Fruit fly (Drosophila melanogaster) whole organism, embryonic: ENCODE measurements around the gene CG3984.

Experiments used
- B-H2 ChIP-seq: fragments of 200-800 bp; sonication (Bioruptor generic); optimal IDR thresholded peaks from 2 replicates; lab custom pipeline; 2018; ENCODE audit warnings: missing biosample characterization, mild to moderate bottlenecking, missing genetic modification characterization
- BtbVII ChIP-seq: fragments of 200-800 bp; sonication (Bioruptor generic); optimal IDR thresholded peaks from 3 replicates; lab custom pipeline; 2017; ENCODE audit warnings: missing biosample characterization, mild to moderate bottlenecking, missing genetic modification characterization
- CG10267 ChIP-seq: fragments of 200-800 bp; sonication (Bioruptor generic); optimal IDR thresholded peaks from 2 replicates; lab custom pipeline; 2018; ENCODE audit warnings: missing biosample characterization, mild to moderate bottlenecking, missing genetic modification characterization, moderate library complexity
- CG10274 ChIP-seq: fragments of 200-800 bp; sonication (Bioruptor generic); optimal IDR thresholded peaks from 3 replicates; lab custom pipeline; 2017; ENCODE audit warnings: missing biosample characterization, mild to moderate bottlenecking, missing genetic modification characterization
- CG11504 ChIP-seq: fragments of 200-800 bp; sonication (Bioruptor generic); optimal IDR thresholded peaks from 3 replicates; lab custom pipeline; 2019; ENCODE audit warnings: missing biosample characterization, mild to moderate bottlenecking, missing genetic modification characterization, moderate library complexity
- CG12769 ChIP-seq: fragments of 200-800 bp; sonication (Bioruptor generic); optimal IDR thresholded peaks from 2 replicates; lab custom pipeline; 2019; ENCODE audit warnings: missing biosample characterization, mild to moderate bottlenecking, missing genetic modification characterization, moderate library complexity
- CG13424 ChIP-seq: fragments of 200-800 bp; sonication (Bioruptor generic); optimal IDR thresholded peaks from 2 replicates; lab custom pipeline; 2019; ENCODE audit warnings: missing biosample characterization, mild to moderate bottlenecking, missing genetic modification characterization, moderate library complexity
- CG14441 ChIP-seq: fragments of 200-800 bp; sonication (Bioruptor generic); IDR thresholded peaks from 2 replicates; pipeline ENCODE4 v1.3.6; 2022; ENCODE audit warnings: missing biosample characterization, missing genetic modification characterization
- CG15514 ChIP-seq: fragments of 200-800 bp; sonication (Bioruptor generic); optimal IDR thresholded peaks from 3 replicates; lab custom pipeline; 2017; ENCODE audit warnings: missing biosample characterization, missing genetic modification characterization, mild to moderate bottlenecking, moderate library complexity, missing genetic modification reagents
- CG15601 ChIP-seq: fragments of 200-800 bp; sonication (Bioruptor generic); optimal IDR thresholded peaks from 3 replicates; lab custom pipeline; 2019; ENCODE audit warnings: missing biosample characterization, mild to moderate bottlenecking, missing genetic modification characterization, moderate library complexity
- CG16863 ChIP-seq: fragments of 200-800 bp; sonication (Bioruptor generic); optimal IDR thresholded peaks from 3 replicates; lab custom pipeline; 2016; ENCODE audit warnings: missing biosample characterization, missing genetic modification characterization
- CG2129 ChIP-seq: fragments of 200-800 bp; sonication (Bioruptor generic); IDR thresholded peaks from 2 replicates; pipeline ENCODE4 v1.3.6; 2022; ENCODE audit warnings: missing biosample characterization, missing genetic modification characterization; ENCODE audit not compliant: partially characterized antibody
- CG2199 ChIP-seq: fragments of 200-800 bp; sonication (Bioruptor generic); IDR thresholded peaks from 3 replicates; pipeline ENCODE4 v1.3.6; 2022; ENCODE audit warnings: missing biosample characterization, missing genetic modification characterization
- CG30020 ChIP-seq: fragments of 200-800 bp; optimal IDR thresholded peaks from 2 replicates; lab custom pipeline; 2019; ENCODE audit warnings: missing biosample characterization, mild to moderate bottlenecking, missing genetic modification characterization, moderate library complexity
- CG31388 ChIP-seq: fragments of 200-800 bp; sonication (Bioruptor generic); optimal IDR thresholded peaks from 2 replicates; lab custom pipeline; 2016; ENCODE audit warnings: missing biosample characterization, missing genetic modification characterization
- CG32767 ChIP-seq: fragments of 200-800 bp; sonication (Bioruptor generic); IDR thresholded peaks from 2 replicates; pipeline ENCODE4 v1.3.6; 2022; ENCODE audit warnings: missing biosample characterization, missing genetic modification characterization
- CG34224 ChIP-seq: fragments of 200-800 bp; sonication (Bioruptor generic); IDR thresholded peaks from 3 replicates; pipeline ENCODE4 v1.3.6; 2022; ENCODE audit warnings: missing biosample characterization, missing genetic modification characterization; ENCODE audit not compliant: partially characterized antibody
- CG3838 ChIP-seq: fragments of 200-800 bp; sonication (Bioruptor generic); optimal IDR thresholded peaks from 3 replicates; lab custom pipeline; 2016; ENCODE audit warnings: missing biosample characterization, missing genetic modification characterization
- CG4328 ChIP-seq: fragments of 200-800 bp; sonication (Bioruptor generic); optimal IDR thresholded peaks from 3 replicates; lab custom pipeline; 2017; ENCODE audit warnings: missing biosample characterization, missing genetic modification reagents, missing genetic modification characterization
- CG4424 ChIP-seq: fragments of 200-800 bp; sonication (Bioruptor generic); optimal IDR thresholded peaks from 3 replicates; lab custom pipeline; 2016; ENCODE audit warnings: missing biosample characterization, missing genetic modification characterization
- CG9609 ChIP-seq: fragments of 200-800 bp; sonication (Bioruptor generic); optimal IDR thresholded peaks from 3 replicates; lab custom pipeline; 2016; ENCODE audit warnings: missing biosample characterization, missing genetic modification characterization
- CTCF ChIP-seq: fragments of 200-800 bp; sonication (Bioruptor generic); optimal IDR thresholded peaks from 2 replicates; lab custom pipeline; 2017; ENCODE audit warnings: missing biosample characterization, mild to moderate bottlenecking, missing genetic modification characterization, moderate library complexity
- CkIIα-i1 ChIP-seq: fragments of 200-800 bp; sonication (Bioruptor generic); IDR thresholded peaks from 2 replicates; pipeline ENCODE4 v1.3.6; 2022; ENCODE audit warnings: missing biosample characterization, missing genetic modification characterization
- Deaf1 ChIP-seq: fragments of 200-800 bp; optimal IDR thresholded peaks from 3 replicates; lab custom pipeline; 2019; ENCODE audit warnings: missing biosample characterization, mild to moderate bottlenecking, missing genetic modification characterization, moderate library complexity
- Dek ChIP-seq: fragments of 200-800 bp; sonication (Bioruptor generic); optimal IDR thresholded peaks from 3 replicates; lab custom pipeline; 2019; ENCODE audit warnings: missing biosample characterization, mild to moderate bottlenecking, missing genetic modification characterization, moderate library complexity
- E2f1 ChIP-seq: fragments of 200-800 bp; sonication (Bioruptor generic); IDR thresholded peaks from 2 replicates; pipeline ENCODE4 v1.3.6; 2022; ENCODE audit warnings: missing biosample characterization, missing genetic modification characterization
- HLH54F ChIP-seq: fragments of 200-800 bp; sonication (Bioruptor generic); optimal IDR thresholded peaks from 3 replicates; lab custom pipeline; 2016; ENCODE audit warnings: missing biosample characterization, missing genetic modification characterization
- Jarid2 ChIP-seq: fragments of 200-800 bp; sonication (Bioruptor generic); optimal IDR thresholded peaks from 3 replicates; lab custom pipeline; 2017; ENCODE audit warnings: mild to moderate bottlenecking, missing biosample characterization, missing genetic modification reagents, missing genetic modification characterization
- Kr ChIP-seq: fragments of 200-800 bp; sonication (Bioruptor generic); optimal IDR thresholded peaks from 2 replicates; lab custom pipeline; 2017; ENCODE audit warnings: missing biosample characterization, mild to moderate bottlenecking, missing genetic modification characterization
- Myb ChIP-seq: fragments of 200-800 bp; sonication (Bioruptor generic); optimal IDR thresholded peaks from 2 replicates; lab custom pipeline; 2016; ENCODE audit warnings: missing biosample characterization, missing genetic modification characterization
- Optix ChIP-seq: fragments of 200-800 bp; sonication (Bioruptor generic); IDR thresholded peaks from 3 replicates; pipeline ENCODE4 v1.3.6; 2022; ENCODE audit warnings: missing biosample characterization, missing genetic modification characterization
- Sox100B ChIP-seq: fragments of 200-800 bp; sonication (Bioruptor generic); optimal IDR thresholded peaks from 3 replicates; lab custom pipeline; 2018; ENCODE audit warnings: missing biosample characterization, mild to moderate bottlenecking, missing genetic modification characterization
- Xbp1 ChIP-seq: fragments of 200-800 bp; sonication (Bioruptor generic); optimal IDR thresholded peaks from 3 replicates; lab custom pipeline; 2016; ENCODE audit warnings: missing biosample characterization, mild to moderate bottlenecking, missing genetic modification characterization
- YL-1 ChIP-seq: fragments of 200-800 bp; sonication (Bioruptor generic); optimal IDR thresholded peaks from 3 replicates; lab custom pipeline; 2017; ENCODE audit warnings: missing biosample characterization, mild to moderate bottlenecking, missing genetic modification characterization
- bsh ChIP-seq, 2 experiments: fragments of 200-800 bp; sonication (Bioruptor generic); optimal IDR thresholded peaks; 2 replicates each; lab custom pipeline; 2017 to 2018; ENCODE audit warnings: mild to moderate bottlenecking in 2 of 2, missing biosample characterization in 2 of 2, missing genetic modification characterization in 2 of 2, moderate library complexity in 1 of 2
- dan ChIP-seq: fragments of 200-800 bp; sonication (Bioruptor generic); IDR thresholded peaks from 2 replicates; pipeline ENCODE4 v1.3.6; 2022; ENCODE audit warnings: missing biosample characterization, missing genetic modification characterization
- dm ChIP-seq: fragments of 200-800 bp; sonication (Bioruptor generic); optimal IDR thresholded peaks from 3 replicates; lab custom pipeline; 2016; ENCODE audit warnings: missing biosample characterization, missing genetic modification characterization
- hth ChIP-seq: fragments of >200 bp; optimal IDR thresholded peaks from 2 replicates; lab custom pipeline; 2017; ENCODE audit warnings: inconsistent platforms
- ken ChIP-seq: fragments of 200-800 bp; sonication (Bioruptor generic); IDR thresholded peaks from 3 replicates; pipeline ENCODE4 v1.3.6; 2022; ENCODE audit warnings: missing biosample characterization, missing genetic modification characterization
- lbe ChIP-seq: fragments of 200-800 bp; sonication (Bioruptor generic); optimal IDR thresholded peaks from 2 replicates; lab custom pipeline; 2016; ENCODE audit warnings: missing biosample characterization, mild to moderate bottlenecking, missing genetic modification characterization
- onecut ChIP-seq: fragments of 200-800 bp; sonication (Bioruptor generic); IDR thresholded peaks from 2 replicates; pipeline ENCODE4 v1.3.6; 2022; ENCODE audit warnings: missing biosample characterization, missing genetic modification characterization
- pho ChIP-seq: fragments of 200-800 bp; sonication (Bioruptor generic); optimal IDR thresholded peaks from 2 replicates; lab custom pipeline; 2016; ENCODE audit warnings: missing biosample characterization, missing genetic modification characterization
- pita ChIP-seq: fragments of 200-800 bp; sonication (Bioruptor generic); optimal IDR thresholded peaks from 2 replicates; lab custom pipeline; 2017; ENCODE audit warnings: missing biosample characterization, mild to moderate bottlenecking, missing genetic modification characterization
- prd ChIP-seq, 3 experiments: fragments of >200 bp in 2 of 3; fragments of 200-800 bp in 1 of 3; sonication (Bioruptor generic) in 1 of 3; optimal IDR thresholded peaks in 2 of 3; IDR thresholded peaks in 1 of 3; 2 replicates in 2 of 3; 3 replicates in 1 of 3; pipeline versions ENCODE4 v1.3.6 to Lab custom; 2017 to 2022; ENCODE audit warnings: missing biosample characterization in 1 of 3, missing genetic modification characterization in 1 of 3
- slou ChIP-seq: fragments of 200-800 bp; sonication (Bioruptor generic); optimal IDR thresholded peaks from 3 replicates; lab custom pipeline; 2016; ENCODE audit warnings: missing biosample characterization, missing genetic modification characterization
- sqz ChIP-seq: fragments of 200-800 bp; sonication (Bioruptor generic); optimal IDR thresholded peaks from 3 replicates; lab custom pipeline; 2018; ENCODE audit warnings: missing biosample characterization, mild to moderate bottlenecking, missing genetic modification characterization
- tup ChIP-seq: fragments of 200-800 bp; sonication (Bioruptor generic); optimal IDR thresholded peaks from 2 replicates; lab custom pipeline; 2016; ENCODE audit warnings: missing biosample characterization, mild to moderate bottlenecking, missing genetic modification characterization, moderate library complexity
- twi ChIP-seq: fragments of 200-800 bp; optimal IDR thresholded peaks from 2 replicates; lab custom pipeline; 2019; ENCODE audit warnings: missing biosample characterization, mild to moderate bottlenecking, missing genetic modification characterization, moderate library complexity
- vfl ChIP-seq: fragments of 200-800 bp; sonication (Bioruptor generic); optimal IDR thresholded peaks from 2 replicates; lab custom pipeline; 2016; ENCODE audit warnings: missing biosample characterization, missing genetic modification characterization
- zen2 ChIP-seq: fragments of 200-800 bp; sonication (Bioruptor generic); IDR thresholded peaks from 3 replicates; pipeline ENCODE4 v1.3.6; 2022; ENCODE audit warnings: missing biosample characterization, missing genetic modification characterization; ENCODE audit not compliant: partially characterized antibody

The CG3984 gene

DNA sequence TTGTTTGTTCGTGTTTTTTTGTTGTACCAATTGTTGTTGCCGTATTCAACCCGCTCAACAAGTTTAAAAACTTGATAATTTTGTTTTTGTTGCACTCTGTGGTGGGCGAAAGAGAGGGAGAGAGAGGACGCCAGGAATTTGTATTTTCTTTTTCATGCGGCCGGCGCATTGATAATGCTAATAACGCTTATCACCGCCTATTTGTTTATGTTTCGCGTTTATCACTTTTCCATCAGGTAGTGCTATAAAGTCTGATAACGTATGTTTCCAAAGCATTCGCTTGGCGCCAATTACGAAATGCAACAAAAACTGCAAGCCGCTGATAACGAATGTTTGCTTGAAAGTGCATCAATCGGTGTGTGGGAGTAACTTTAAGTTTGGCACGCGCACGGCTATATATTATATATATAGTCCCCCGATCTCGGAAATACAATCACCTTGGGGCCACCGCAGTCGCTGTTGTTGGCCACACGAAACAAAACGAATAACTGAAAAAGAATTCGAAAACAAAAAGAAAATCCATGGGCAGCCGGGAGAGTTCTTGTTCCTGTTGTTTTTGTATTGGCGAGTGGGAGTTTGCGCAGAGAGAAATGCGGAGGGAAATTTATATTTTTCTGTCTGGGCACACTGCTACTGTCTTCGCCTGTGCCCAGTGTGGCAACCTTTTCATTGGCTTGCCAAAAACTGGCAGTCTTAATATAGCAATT, 10.2 kb downstream of the CG3984 start, which contains the start of gene Glys (continued):
- TF ChIP-seq Sox100B (GFP tag; lab: Kevin White, UChicago): peak; percentile 13
- no peak for TF ChIP-seq CG30020 (tag; lab: Kevin White, UChicago)
- no peak for TF ChIP-seq CG10274
- no peak for TF ChIP-seq Optix (GFP tag; lab: Robert Waterston, UW)
- TF ChIP-seq CG9609 (GFP tag; lab: Kevin White, UChicago): no peak
- TF ChIP-seq CG2199 (GFP tag; lab: Robert Waterston, UW): no peak
- no peak for TF ChIP-seq E2f1
- TF ChIP-seq lbe (GFP tag; lab: Kevin White, UChicago): peak; percentile 49
- no peak for TF ChIP-seq CG15601
- no peak for TF ChIP-seq CG4424
- TF ChIP-seq onecut (GFP tag; lab: Robert Waterston, UW): 0 out of 2 replicates have a peak, but pooled peaks have one; percentile 18
- no peak for TF ChIP-seq pita (GFP tag; lab: Kevin White, UChicago)
- TF ChIP-seq vfl (GFP tag; lab: Kevin White, UChicago): no peak
- TF ChIP-seq CG13424 (tag; lab: Kevin White, UChicago): no peak
- peak; percentile 10 for TF ChIP-seq CG10267 (tag; lab: Kevin White, UChicago)
- no peak for TF ChIP-seq prd (optimal IDR thresholded peaks at IDR 0.05; lab: Kevin White, UChicago)
- no peak for TF ChIP-seq prd (GFP tag; IDR thresholded peaks at IDR 0.05; lab: Robert Waterston, UW)
- TF ChIP-seq tup: no peak
- no peak for TF ChIP-seq CG16863 (GFP tag; lab: Kevin White, UChicago)
- no peak for TF ChIP-seq CG31388 (GFP tag; lab: Kevin White, UChicago)
- TF ChIP-seq pho (GFP tag; lab: Kevin White, UChicago): no peak
- TF ChIP-seq CG4328 (GFP tag; lab: Kevin White, UChicago): no peak
- TF ChIP-seq slou (GFP tag; lab: Kevin White, UChicago): no peak
- no peak for TF ChIP-seq dan (GFP tag; lab: Robert Waterston, UW)
- TF ChIP-seq CkIIα-i1: no peak
- TF ChIP-seq B-H2: peak; percentile 16
- TF ChIP-seq CG14441 (GFP tag; lab: Robert Waterston, UW): 0 out of 2 replicates have a peak, but pooled peaks have one; percentile 13
- TF ChIP-seq CG2129 (GFP tag; lab: Robert Waterston, UW): no peak
- no peak for TF ChIP-seq twi (tag; lab: Kevin White, UChicago)
- TF ChIP-seq Xbp1 (GFP tag; lab: Kevin White, UChicago): peak; percentile 20
- TF ChIP-seq CG15514: peak; percentile 60
- TF ChIP-seq zen2 (GFP tag; lab: Robert Waterston, UW): no peak
- TF ChIP-seq sqz: peak; percentile 2
- TF ChIP-seq Deaf1: peak; percentile 55
- peak; percentile 27 for TF ChIP-seq Myb (GFP tag; lab: Kevin White, UChicago)
- TF ChIP-seq bsh (GFP tag; optimal IDR thresholded peaks at IDR 0.05; lab: Kevin White, UChicago): peak in 1 of 2 experiments; percentile 78
- peak; percentile 51 for TF ChIP-seq Dek (tag; lab: Kevin White, UChicago)
- TF ChIP-seq hth: no peak
- TF ChIP-seq BtbVII (GFP tag; lab: Kevin White, UChicago): peak; percentile 51
- no peak for TF ChIP-seq YL-1 (GFP tag; lab: Kevin White, UChicago)
- no peak for TF ChIP-seq HLH54F
- no peak for TF ChIP-seq CG32767 (GFP tag; lab: Robert Waterston, UW)
- no peak for TF ChIP-seq dm (GFP tag; lab: Kevin White, UChicago)
- TF ChIP-seq Jarid2: peak; percentile 72
- no peak for TF ChIP-seq CG11504
- TF ChIP-seq CG34224 (GFP tag; lab: Robert Waterston, UW): 0 out of 3 replicates have a peak, but pooled peaks have one; percentile 4
- peak; percentile 19 for TF ChIP-seq Kr (GFP tag; lab: Kevin White, UChicago)
- TF ChIP-seq CG3838: no peak
- TF ChIP-seq CG12769 (tag; lab: Kevin White, UChicago): peak; percentile 96
- TF ChIP-seq CTCF (GFP tag; lab: Kevin White, UChicago): no peak
- 0 out of 3 replicates have a peak, but pooled peaks have one; percentile 36 for TF ChIP-seq ken
